Worm (Caenorhabditis elegans): Measurements from ENCODE around the gene sur-7.

The sur-7 gene

DNA sequence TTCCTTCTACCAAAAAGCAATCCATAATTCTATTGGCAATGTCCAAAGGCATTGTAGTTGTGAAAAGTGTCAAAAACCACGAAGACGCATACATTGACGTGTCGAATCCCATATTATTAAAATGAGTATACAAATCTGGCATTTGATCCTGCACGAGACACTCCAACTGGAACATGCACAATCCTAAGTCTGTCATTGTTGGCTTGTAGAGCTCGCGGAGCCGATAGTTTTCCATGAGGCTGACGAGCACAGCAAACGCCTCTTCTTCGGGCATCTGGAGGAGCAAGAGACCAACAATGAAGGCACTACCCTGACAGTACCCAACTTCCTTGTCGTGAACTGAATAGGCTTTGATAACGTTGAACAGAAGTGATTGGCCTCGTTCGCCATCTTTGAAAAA, 30.2 kb downstream of the sur-7 start:
- TF ChIP-seq him-1 (tag; optimal IDR thresholded peaks at IDR 0.05) (no peak), dao-5 (tag; optimal IDR thresholded peaks at IDR 0.05) (no peak), W03F9.2 (tag; optimal IDR thresholded peaks at IDR 0.05) (no peak)

DNA sequence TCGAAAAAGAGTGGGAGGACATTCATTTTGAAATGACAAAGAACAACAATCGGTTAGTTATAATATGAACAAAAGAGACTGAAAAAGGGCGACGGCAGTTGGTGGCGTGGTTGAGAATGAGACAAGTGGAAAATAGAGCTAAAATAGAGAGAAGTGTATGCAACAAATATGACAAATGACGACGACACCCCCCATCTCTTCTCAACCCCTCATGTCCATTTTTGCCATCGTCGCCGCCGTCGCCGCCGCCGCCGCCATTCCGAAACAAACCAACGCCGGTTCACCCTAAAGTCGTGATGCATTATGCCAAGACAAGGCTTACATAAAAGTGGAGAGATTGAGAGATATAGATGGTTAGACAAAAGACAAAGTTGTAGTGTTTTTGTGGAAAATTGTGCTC, 32.8 kb downstream of the sur-7 start:
- TF ChIP-seq dao-5 (tag; optimal IDR thresholded peaks at IDR 0.05) = no peak
- no peak for TF ChIP-seq him-1 (tag; optimal IDR thresholded peaks at IDR 0.05)

DNA sequence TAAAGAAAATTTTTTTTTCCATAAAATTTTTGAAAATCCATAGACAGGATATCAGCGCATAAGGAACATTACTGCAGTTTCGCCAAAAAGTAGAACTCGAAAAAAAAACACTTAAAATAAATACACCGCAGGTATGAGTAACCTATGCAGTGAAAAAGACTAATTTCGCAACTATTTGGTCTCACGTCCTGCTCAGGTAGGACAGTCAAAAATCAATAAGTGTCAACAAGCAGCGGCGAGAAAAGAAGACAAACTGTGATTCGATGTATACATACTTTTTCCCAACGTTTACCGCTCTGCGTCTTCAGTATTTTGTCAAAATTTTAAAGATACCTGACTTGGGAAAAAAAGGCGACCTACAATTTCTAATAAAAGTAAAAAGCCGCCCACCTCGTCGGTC, 35.6 kb downstream of the sur-7 start:
- TF ChIP-seq him-1 (tag; optimal IDR thresholded peaks at IDR 0.05) (no peak), W03F9.2 (tag; optimal IDR thresholded peaks at IDR 0.05) (no peak), dao-5 (tag; optimal IDR thresholded peaks at IDR 0.05) (no peak)

DNA sequence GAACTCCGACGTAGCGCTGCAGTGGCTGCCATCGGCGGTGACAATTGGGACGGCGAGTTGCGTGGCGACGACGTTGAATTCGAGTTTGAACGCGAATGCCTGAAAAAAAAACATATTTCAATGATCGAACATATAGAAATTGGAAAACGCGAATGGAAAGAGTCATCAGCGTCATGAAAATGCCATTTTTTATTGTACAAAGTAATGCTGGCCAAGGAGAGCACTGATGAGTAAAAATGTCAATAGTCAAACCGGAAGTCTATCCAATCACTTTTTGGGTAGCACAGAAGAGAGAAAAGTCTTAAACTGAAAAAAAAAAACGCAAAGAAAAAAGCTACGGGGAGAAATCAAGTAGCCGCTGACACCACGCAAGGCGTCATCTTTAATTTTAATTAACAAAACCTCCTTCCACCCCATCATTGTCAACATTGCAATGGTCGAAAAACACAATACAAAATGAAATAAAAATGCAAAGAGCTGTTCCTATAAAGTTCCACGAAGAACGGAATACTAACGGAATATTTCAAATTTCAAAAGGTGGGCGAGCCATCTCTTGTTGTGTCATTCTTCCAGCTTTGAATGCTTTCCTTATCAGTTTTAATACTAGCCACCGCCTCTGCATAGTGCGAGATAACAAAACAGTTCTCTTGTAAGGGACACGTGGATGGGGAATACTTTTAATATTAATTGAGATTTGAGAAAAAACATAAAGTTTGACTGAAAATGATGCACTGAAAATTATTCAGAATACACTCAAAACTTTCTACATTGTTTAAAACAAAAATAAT, 37.0 kb downstream of the sur-7 start:
- TF ChIP-seq him-1 (tag; optimal IDR thresholded peaks at IDR 0.05) (no peak), W03F9.2 (tag; optimal IDR thresholded peaks at IDR 0.05) (no peak), dao-5 (tag; optimal IDR thresholded peaks at IDR 0.05) (no peak)

DNA sequence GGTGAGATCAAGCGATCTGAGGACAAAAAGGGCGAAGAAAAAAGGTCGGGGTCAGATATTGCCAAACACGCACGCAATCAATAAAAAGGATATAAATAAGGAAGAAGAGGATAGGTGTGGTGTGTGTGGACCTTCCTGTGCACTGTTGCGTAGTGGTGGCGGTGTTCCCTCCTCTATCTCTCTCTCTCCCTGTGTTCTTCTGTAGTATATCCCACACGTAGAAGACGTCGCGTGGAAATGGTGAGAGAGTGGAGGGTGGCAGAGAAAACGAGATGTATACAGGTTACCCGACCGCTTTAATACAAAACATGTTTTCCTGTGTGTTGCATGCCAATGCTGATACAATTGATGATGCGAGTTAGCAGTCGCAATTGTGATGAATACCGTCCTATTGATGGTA, 38.2 kb downstream of the sur-7 start:
- no peak for TF ChIP-seq him-1 (tag; optimal IDR thresholded peaks at IDR 0.05)
- TF ChIP-seq dao-5 (tag; optimal IDR thresholded peaks at IDR 0.05) = no peak
- TF ChIP-seq W03F9.2 (tag; optimal IDR thresholded peaks at IDR 0.05) = no peak

DNA sequence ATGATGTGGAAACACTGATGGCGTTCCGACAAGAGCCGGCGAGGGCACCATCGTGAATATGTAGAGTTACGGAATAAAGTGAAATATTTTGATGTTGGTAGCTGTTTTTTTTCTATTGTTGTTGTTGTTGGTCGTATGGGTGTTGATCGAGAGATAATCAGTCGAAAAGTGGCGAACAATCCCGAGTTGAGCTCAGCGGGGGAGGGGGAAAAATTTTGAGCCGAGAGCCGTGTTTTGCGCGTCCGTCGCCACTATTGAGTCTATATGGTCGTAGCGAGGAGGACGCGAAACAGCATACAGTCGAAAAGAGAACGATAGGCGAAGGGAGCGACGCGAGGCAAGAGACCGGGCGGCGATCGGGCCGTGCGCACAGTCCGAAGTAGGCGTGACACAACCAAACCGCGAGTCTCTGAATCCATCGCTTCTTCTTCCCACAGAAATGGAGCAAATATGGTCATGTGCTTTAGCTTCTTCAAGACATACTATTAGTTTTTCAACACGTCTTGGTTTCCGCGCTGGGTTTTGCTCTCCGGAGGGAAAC, 40.5 kb downstream of the sur-7 start, which contains the start of gene eat-17:
Gene eat-17, minus strand, starts transcription at position 51 of the 541 bp plus-strand sequence.
- no peak for TF ChIP-seq him-1 (tag; optimal IDR thresholded peaks at IDR 0.05)
- no peak for TF ChIP-seq W03F9.2 (tag; optimal IDR thresholded peaks at IDR 0.05)
- TF ChIP-seq dao-5 (tag; optimal IDR thresholded peaks at IDR 0.05) = no peak

DNA sequence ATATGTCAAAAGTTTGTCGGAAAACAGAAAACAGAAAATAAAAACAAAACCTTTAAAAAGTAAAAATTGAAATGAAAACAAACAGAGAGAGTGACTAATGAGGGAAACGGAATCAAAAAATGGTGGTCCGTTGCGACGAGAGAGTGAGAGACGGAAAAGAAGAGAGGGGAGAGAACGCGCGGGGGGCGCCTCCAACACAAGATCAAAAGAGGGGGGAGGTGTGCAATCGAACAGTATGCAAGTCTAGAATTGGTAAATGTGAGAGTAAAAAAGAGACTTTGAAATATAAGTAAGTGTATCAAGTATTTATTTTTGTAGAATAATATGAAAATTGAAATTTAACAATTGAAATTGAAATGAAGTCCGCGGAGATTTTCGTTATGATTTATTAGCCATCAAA, 42.0 kb downstream of the sur-7 start:
- TF ChIP-seq him-1 (tag; optimal IDR thresholded peaks at IDR 0.05) (no peak), dao-5 (tag; optimal IDR thresholded peaks at IDR 0.05) (no peak), W03F9.2 (tag; optimal IDR thresholded peaks at IDR 0.05) (no peak)

Data from whole organism, L4/young adult.